Worm (Caenorhabditis elegans): ENCODE results near the gene asm-2.

The asm-2 gene

DNA sequence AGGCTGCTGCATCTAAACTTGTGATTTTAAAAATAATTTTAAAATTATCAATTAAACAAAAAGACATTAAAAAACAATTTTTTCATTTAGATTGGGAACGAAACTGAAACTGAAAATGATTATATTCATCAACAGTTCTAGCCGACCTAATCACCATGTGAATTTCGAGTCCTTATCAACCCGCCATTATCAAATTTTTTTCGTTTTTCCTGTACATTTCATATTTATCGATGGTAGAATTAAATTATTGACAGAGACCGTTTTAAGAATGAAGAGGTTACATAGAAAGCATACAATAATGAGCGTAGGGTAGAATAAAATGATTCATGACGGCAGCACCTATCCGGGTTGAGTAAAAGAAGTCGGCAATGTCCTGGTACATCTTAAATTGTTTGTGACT is at the start of gene asm-2:
Gene asm-2, minus strand, starts transcription at position 12 of the 400 bp plus-strand sequence.
- no peak for TF ChIP-seq med-1 (GFP tag; optimal IDR thresholded peaks at IDR 0.05; ENCODE audit: insufficient read depth)
- TF ChIP-seq flt-1 (GFP tag; IDR thresholded peaks at IDR 0.05) = no peak
- TF ChIP-seq ztf-23 (GFP tag; IDR thresholded peaks at IDR 0.05) = no peak
- TF ChIP-seq klf-2 (GFP tag; conservative IDR thresholded peaks at IDR 0.05) = no peak
- TF ChIP-seq cog-1 (tag; optimal IDR thresholded peaks at IDR 0.05) = no peak
- TF ChIP-seq tab-1 (GFP tag; IDR thresholded peaks at IDR 0.05) = no peak
- no peak for TF ChIP-seq ref-1 (GFP tag; conservative IDR thresholded peaks at IDR 0.05)
- no peak for TF ChIP-seq ztf-29 (GFP tag; IDR thresholded peaks at IDR 0.05)
- TF ChIP-seq T22C8.4 (GFP tag; IDR thresholded peaks at IDR 0.05) = no peak

- no peak for TF ChIP-seq ztf-23 (GFP tag; IDR thresholded peaks at IDR 0.05)
- TF ChIP-seq ref-1 (GFP tag; conservative IDR thresholded peaks at IDR 0.05) = no peak
- TF ChIP-seq flt-1 (GFP tag; IDR thresholded peaks at IDR 0.05) = no peak
Observed at ce11 chrX:11370090-11370489, 46.0 kb upstream of the asm-2 start.

DNA sequence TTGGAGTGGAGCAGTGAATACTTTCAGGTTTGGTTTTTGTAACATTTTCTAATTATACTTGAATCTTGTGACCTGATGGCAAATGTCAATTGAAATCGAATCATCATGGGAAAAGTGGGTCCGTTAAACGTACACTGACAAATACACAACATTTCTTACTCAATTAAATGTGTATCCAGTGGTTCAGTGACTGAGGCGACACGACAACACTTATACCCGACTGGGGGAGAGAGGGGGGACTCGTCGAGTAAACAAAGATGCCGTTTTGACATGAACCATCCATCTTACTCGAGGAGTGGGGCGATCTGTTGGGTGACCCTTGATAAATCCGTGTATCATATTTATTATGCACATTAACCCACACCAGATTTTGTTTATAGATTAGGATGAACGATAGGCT is 44.8 kb upstream of the asm-2 start:
- peak; percentile 73 for TF ChIP-seq cog-1 (tag; optimal IDR thresholded peaks at IDR 0.05)
- TF ChIP-seq T22C8.4 (GFP tag; IDR thresholded peaks at IDR 0.05) = no peak
- TF ChIP-seq flt-1 (GFP tag; IDR thresholded peaks at IDR 0.05) = 0 out of 2 replicates have a peak, but pooled peaks have one; percentile 13
- no peak for TF ChIP-seq ztf-23 (GFP tag; IDR thresholded peaks at IDR 0.05)
- no peak for TF ChIP-seq ref-1 (GFP tag; conservative IDR thresholded peaks at IDR 0.05)
- no peak for TF ChIP-seq med-1 (GFP tag; optimal IDR thresholded peaks at IDR 0.05; ENCODE audit: insufficient read depth)
- TF ChIP-seq tab-1 (GFP tag; IDR thresholded peaks at IDR 0.05) = no peak
- TF ChIP-seq ztf-29 (GFP tag; IDR thresholded peaks at IDR 0.05) = no peak
- no peak for TF ChIP-seq klf-2 (GFP tag; conservative IDR thresholded peaks at IDR 0.05)

DNA sequence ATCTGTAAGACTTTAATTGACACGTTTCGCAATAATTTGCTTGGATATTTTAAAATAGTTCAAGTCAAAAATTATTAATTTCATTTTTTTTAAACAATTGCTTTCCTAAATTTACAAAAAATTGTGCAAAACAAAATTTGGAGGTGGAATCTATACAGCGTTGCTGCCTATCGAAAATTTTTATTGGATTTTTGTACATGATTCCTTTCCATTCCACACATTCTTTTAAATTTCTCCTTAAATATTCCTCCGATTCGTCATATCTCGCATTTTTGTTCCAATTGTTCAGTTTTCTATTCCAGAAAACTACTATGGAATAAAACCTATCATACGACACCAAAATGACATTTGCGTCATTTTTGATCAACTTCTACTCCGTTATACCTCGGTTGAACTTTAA is 44.4 kb upstream of the asm-2 start, which contains the start of gene ttyh-1:
Gene ttyh-1, plus strand, starts transcription at position 301 of the 400 bp plus-strand sequence.
- TF ChIP-seq tab-1 (GFP tag; IDR thresholded peaks at IDR 0.05) (no peak), ztf-29 (GFP tag; IDR thresholded peaks at IDR 0.05) (no peak), T22C8.4 (GFP tag; IDR thresholded peaks at IDR 0.05) (no peak), flt-1 (GFP tag; IDR thresholded peaks at IDR 0.05) (no peak), ztf-23 (GFP tag; IDR thresholded peaks at IDR 0.05) (no peak), med-1 (GFP tag; optimal IDR thresholded peaks at IDR 0.05; ENCODE audit: insufficient read depth) (no peak), klf-2 (GFP tag; conservative IDR thresholded peaks at IDR 0.05) (no peak), cog-1 (tag; optimal IDR thresholded peaks at IDR 0.05) (no peak), ref-1 (GFP tag; conservative IDR thresholded peaks at IDR 0.05) (no peak)

ce11 chrX:11367640-11368039 is 43.6 kb upstream of the asm-2 start:
- TF ChIP-seq cog-1 (tag; optimal IDR thresholded peaks at IDR 0.05) (no peak), ref-1 (GFP tag; conservative IDR thresholded peaks at IDR 0.05) (no peak), flt-1 (GFP tag; IDR thresholded peaks at IDR 0.05) (no peak), med-1 (GFP tag; optimal IDR thresholded peaks at IDR 0.05; ENCODE audit: insufficient read depth) (no peak), tab-1 (GFP tag; IDR thresholded peaks at IDR 0.05) (0 out of 2 replicates have a peak, but pooled peaks have one; percentile 10)

DNA sequence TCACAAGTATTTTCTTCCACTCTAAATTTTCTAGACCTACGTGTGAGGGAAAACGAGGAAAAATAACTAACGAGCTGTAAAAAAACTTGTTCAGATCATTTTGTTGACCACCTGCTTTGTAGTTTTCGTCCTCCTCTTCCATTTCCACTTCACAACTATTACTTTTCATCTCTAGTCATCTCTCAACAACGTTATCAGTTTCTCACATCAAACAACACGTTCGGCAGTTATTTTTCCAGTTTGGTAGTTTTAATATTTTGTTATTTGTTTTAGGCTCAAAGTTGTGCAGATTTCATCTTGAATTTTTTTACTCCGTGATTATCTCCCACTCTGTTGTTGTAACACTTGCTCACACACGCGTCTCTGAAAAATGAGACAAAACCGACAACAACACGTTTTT is 43.0 kb upstream of the asm-2 start:
- no peak for TF ChIP-seq med-1 (GFP tag; optimal IDR thresholded peaks at IDR 0.05; ENCODE audit: insufficient read depth)
- TF ChIP-seq ztf-23 (GFP tag; IDR thresholded peaks at IDR 0.05) = no peak
- TF ChIP-seq ref-1 (GFP tag; conservative IDR thresholded peaks at IDR 0.05) = no peak
- TF ChIP-seq T22C8.4 (GFP tag; IDR thresholded peaks at IDR 0.05) = no peak
- no peak for TF ChIP-seq cog-1 (tag; optimal IDR thresholded peaks at IDR 0.05)
- TF ChIP-seq tab-1 (GFP tag; IDR thresholded peaks at IDR 0.05) = no peak
- no peak for TF ChIP-seq ztf-29 (GFP tag; IDR thresholded peaks at IDR 0.05)
- TF ChIP-seq flt-1 (GFP tag; IDR thresholded peaks at IDR 0.05) = no peak
- no peak for TF ChIP-seq klf-2 (GFP tag; conservative IDR thresholded peaks at IDR 0.05)

ce11 chrX:11365995-11366394 is 41.9 kb upstream of the asm-2 start:
- TF ChIP-seq tab-1 (GFP tag; IDR thresholded peaks at IDR 0.05) = no peak
- TF ChIP-seq med-1 (GFP tag; optimal IDR thresholded peaks at IDR 0.05; ENCODE audit: insufficient read depth) = no peak
- TF ChIP-seq ztf-29 (GFP tag; IDR thresholded peaks at IDR 0.05) = no peak
- no peak for TF ChIP-seq cog-1 (tag; optimal IDR thresholded peaks at IDR 0.05)
- TF ChIP-seq flt-1 (GFP tag; IDR thresholded peaks at IDR 0.05) = 0 out of 2 replicates have a peak, but pooled peaks have one; percentile 30
- TF ChIP-seq ref-1 (GFP tag; conservative IDR thresholded peaks at IDR 0.05) = no peak
- no peak for TF ChIP-seq klf-2 (GFP tag; conservative IDR thresholded peaks at IDR 0.05)
- TF ChIP-seq ztf-23 (GFP tag; IDR thresholded peaks at IDR 0.05) = no peak
- TF ChIP-seq T22C8.4 (GFP tag; IDR thresholded peaks at IDR 0.05) = peak; percentile 56; the same call in 1 of the 2 replicates

ce11 chrX:11364914-11365313 is 40.9 kb upstream of the asm-2 start:
- no peak for TF ChIP-seq T22C8.4 (GFP tag; IDR thresholded peaks at IDR 0.05)
- TF ChIP-seq klf-2 (GFP tag; conservative IDR thresholded peaks at IDR 0.05) = no peak
- TF ChIP-seq med-1 (GFP tag; optimal IDR thresholded peaks at IDR 0.05; ENCODE audit: insufficient read depth) = no peak
- no peak for TF ChIP-seq ref-1 (GFP tag; conservative IDR thresholded peaks at IDR 0.05)
- TF ChIP-seq ztf-23 (GFP tag; IDR thresholded peaks at IDR 0.05) = no peak
- TF ChIP-seq ztf-29 (GFP tag; IDR thresholded peaks at IDR 0.05) = no peak
- TF ChIP-seq cog-1 (tag; optimal IDR thresholded peaks at IDR 0.05) = no peak
- TF ChIP-seq tab-1 (GFP tag; IDR thresholded peaks at IDR 0.05) = no peak
- no peak for TF ChIP-seq flt-1 (GFP tag; IDR thresholded peaks at IDR 0.05)

DNA sequence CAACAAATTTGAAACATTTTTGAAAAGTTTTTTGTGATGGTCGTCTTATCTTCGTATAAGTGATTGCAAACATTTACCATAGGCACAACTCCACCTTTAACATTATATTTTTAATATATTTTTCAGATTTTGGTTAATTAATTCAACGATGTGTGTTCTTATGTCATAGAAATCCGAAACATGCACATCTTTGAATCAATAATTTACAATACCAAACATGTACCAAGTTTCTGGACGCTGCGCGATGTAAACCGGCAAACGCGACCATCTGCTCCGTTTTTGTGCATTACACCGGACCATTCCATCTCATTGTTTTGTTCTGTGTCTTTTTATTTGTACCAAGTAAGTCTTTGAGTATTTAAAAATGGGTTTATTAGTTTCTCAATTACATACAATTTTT is 33.5 kb upstream of the asm-2 start, which contains the start of gene pgp-4:
Gene pgp-4, plus strand, starts transcription at position 301 of the 400 bp plus-strand sequence.
- TF ChIP-seq med-1 (GFP tag; optimal IDR thresholded peaks at IDR 0.05; ENCODE audit: insufficient read depth) (no peak), tab-1 (GFP tag; IDR thresholded peaks at IDR 0.05) (no peak), klf-2 (GFP tag; conservative IDR thresholded peaks at IDR 0.05) (no peak), T22C8.4 (GFP tag; IDR thresholded peaks at IDR 0.05) (no peak)

- TF ChIP-seq tab-1 (GFP tag; IDR thresholded peaks at IDR 0.05) (no peak), T22C8.4 (GFP tag; IDR thresholded peaks at IDR 0.05) (no peak), cog-1 (tag; optimal IDR thresholded peaks at IDR 0.05) (no peak), med-1 (GFP tag; optimal IDR thresholded peaks at IDR 0.05; ENCODE audit: insufficient read depth) (no peak), ztf-29 (GFP tag; IDR thresholded peaks at IDR 0.05) (no peak), ref-1 (GFP tag; conservative IDR thresholded peaks at IDR 0.05) (no peak), klf-2 (GFP tag; conservative IDR thresholded peaks at IDR 0.05) (no peak), flt-1 (GFP tag; IDR thresholded peaks at IDR 0.05) (no peak), ztf-23 (GFP tag; IDR thresholded peaks at IDR 0.05) (no peak)
Observed at ce11 chrX:11355856-11356255, 31.8 kb upstream of the asm-2 start.

Measured in whole organism, midembryonic.